Worm (Caenorhabditis elegans): ENCODE data around the gene pat-3.

The pat-3 gene

ce11 chrIII:3915705-3916104, 1.8 kb upstream of the pat-3 start:
- peak; percentile 18 for TF ChIP-seq sma-9 (GFP tag; optimal IDR thresholded peaks at IDR 0.05)
- no peak for TF ChIP-seq sma-9 (tag; optimal IDR thresholded peaks at IDR 0.05)
- no peak for TF ChIP-seq ceh-82 (tag; optimal IDR thresholded peaks at IDR 0.05)
- no peak for TF ChIP-seq nhr-12 (tag; optimal IDR thresholded peaks at IDR 0.05)
- peak; percentile 47 for TF ChIP-seq nhr-129 (tag; optimal IDR thresholded peaks at IDR 0.05)
- TF ChIP-seq lin-13 (GFP tag; optimal IDR thresholded peaks at IDR 0.05): no peak

ce11 chrIII:3914836-3915235, 887 bp upstream of the pat-3 start:
- TF ChIP-seq unc-62 (GFP tag; optimal IDR thresholded peaks at IDR 0.05): no peak
- TF ChIP-seq nhr-12 (tag; optimal IDR thresholded peaks at IDR 0.05): no peak
- TF ChIP-seq snpc-4 (tag; optimal IDR thresholded peaks at IDR 0.05): no peak
- no peak for TF ChIP-seq lin-13 (GFP tag; optimal IDR thresholded peaks at IDR 0.05)
- no peak for TF ChIP-seq alr-1 (tag; optimal IDR thresholded peaks at IDR 0.05)
- peak; percentile 19 for TF ChIP-seq sma-9 (GFP tag; optimal IDR thresholded peaks at IDR 0.05)
- no peak for TF ChIP-seq sma-9 (tag; optimal IDR thresholded peaks at IDR 0.05)
- TF ChIP-seq lin-39 (tag; optimal IDR thresholded peaks at IDR 0.05): no peak
- TF ChIP-seq nhr-237 (tag; optimal IDR thresholded peaks at IDR 0.05): no peak
- TF ChIP-seq lsy-2 (tag; optimal IDR thresholded peaks at IDR 0.05): peak in 1 of 2 experiments; percentile 4
- TF ChIP-seq lin-11 (tag; optimal IDR thresholded peaks at IDR 0.05): no peak
- TF ChIP-seq sem-4 (tag; optimal IDR thresholded peaks at IDR 0.05): no peak
- no peak for TF ChIP-seq R02D3.7 (tag; optimal IDR thresholded peaks at IDR 0.05)
- peak; percentile 33 for TF ChIP-seq C34F6.9 (tag; optimal IDR thresholded peaks at IDR 0.05)
- no peak for TF ChIP-seq ztf-11 (tag; optimal IDR thresholded peaks at IDR 0.05)
- TF ChIP-seq gmeb-1 (tag; optimal IDR thresholded peaks at IDR 0.05): no peak
- TF ChIP-seq nhr-11 (tag; optimal IDR thresholded peaks at IDR 0.05): no peak
- TF ChIP-seq dmd-4 (tag; optimal IDR thresholded peaks at IDR 0.05): no peak
- TF ChIP-seq ztf-1 (GFP tag; conservative IDR thresholded peaks at IDR 0.05): no peak
- no peak for TF ChIP-seq fos-1 (tag; optimal IDR thresholded peaks at IDR 0.05)
- peak; percentile 29 for TF ChIP-seq F13H6.1 (tag; optimal IDR thresholded peaks at IDR 0.05)
- TF ChIP-seq nhr-23 (tag; optimal IDR thresholded peaks at IDR 0.05): no peak
- peak; percentile 5 for TF ChIP-seq unc-55 (GFP tag; optimal IDR thresholded peaks at IDR 0.05)
- TF ChIP-seq nhr-129 (tag; optimal IDR thresholded peaks at IDR 0.05): peak; percentile 63
- TF ChIP-seq sma-3 (GFP tag; optimal IDR thresholded peaks at IDR 0.05): no peak
- TF ChIP-seq Y55F3AM.14 (GFP tag; optimal IDR thresholded peaks at IDR 0.05): no peak
- no peak for TF ChIP-seq nhr-21 (tag; optimal IDR thresholded peaks at IDR 0.05)
- TF ChIP-seq unc-39 (tag; optimal IDR thresholded peaks at IDR 0.05): no peak
- TF ChIP-seq elt-1 (tag; optimal IDR thresholded peaks at IDR 0.05): no peak
- TF ChIP-seq peb-1 (tag; optimal IDR thresholded peaks at IDR 0.05): no peak
- no peak for TF ChIP-seq ZK546.5 (tag; optimal IDR thresholded peaks at IDR 0.05)

- TF ChIP-seq mdl-1 (tag; optimal IDR thresholded peaks at IDR 0.05): no peak
- no peak for TF ChIP-seq sma-3 (GFP tag; optimal IDR thresholded peaks at IDR 0.05)
- TF ChIP-seq lsy-2 (tag; optimal IDR thresholded peaks at IDR 0.05): peak in 1 of 2 experiments; percentile 44
- peak; percentile 66 for TF ChIP-seq C34F6.9 (tag; optimal IDR thresholded peaks at IDR 0.05)
- peak; percentile 44 for TF ChIP-seq nhr-129 (tag; optimal IDR thresholded peaks at IDR 0.05)
- TF ChIP-seq sma-9 (GFP tag; optimal IDR thresholded peaks at IDR 0.05): peak; percentile 5
- TF ChIP-seq sma-9 (tag; optimal IDR thresholded peaks at IDR 0.05): no peak
- TF ChIP-seq unc-55 (GFP tag; optimal IDR thresholded peaks at IDR 0.05): peak; percentile 48
- TF ChIP-seq ztf-4 (tag; optimal IDR thresholded peaks at IDR 0.05): peak; percentile 18
- TF ChIP-seq egl-27 (tag; optimal IDR thresholded peaks at IDR 0.05): no peak
Measured at ce11 chrIII:3908205-3908604, 5.7 kb downstream of the pat-3 start.

- no peak for TF ChIP-seq ztf-4 (tag; optimal IDR thresholded peaks at IDR 0.05)
- no peak for TF ChIP-seq ztf-11 (tag; optimal IDR thresholded peaks at IDR 0.05)
- no peak for TF ChIP-seq mbf-1 (tag; optimal IDR thresholded peaks at IDR 0.05)
- TF ChIP-seq alr-1 (tag; optimal IDR thresholded peaks at IDR 0.05): no peak
- TF ChIP-seq R02D3.7 (tag; optimal IDR thresholded peaks at IDR 0.05): no peak
- TF ChIP-seq ama-1 (optimal IDR thresholded peaks at IDR 0.05): no peak
- TF ChIP-seq sem-4 (tag; optimal IDR thresholded peaks at IDR 0.05): no peak
- TF ChIP-seq unc-55 (GFP tag; optimal IDR thresholded peaks at IDR 0.05): no peak
- no peak for TF ChIP-seq nhr-6 (tag; optimal IDR thresholded peaks at IDR 0.05)
- TF ChIP-seq mdl-1 (tag; optimal IDR thresholded peaks at IDR 0.05): no peak
- TF ChIP-seq crh-2 (tag; optimal IDR thresholded peaks at IDR 0.05): no peak
- TF ChIP-seq zag-1 (tag; optimal IDR thresholded peaks at IDR 0.05): no peak
- no peak for TF ChIP-seq F13H6.1 (tag; optimal IDR thresholded peaks at IDR 0.05)
- no peak for TF ChIP-seq dmd-4 (tag; optimal IDR thresholded peaks at IDR 0.05)
- TF ChIP-seq sma-3 (GFP tag; optimal IDR thresholded peaks at IDR 0.05): no peak
- no peak for TF ChIP-seq mab-5 (tag; optimal IDR thresholded peaks at IDR 0.05)
- TF ChIP-seq blmp-1 (tag; optimal IDR thresholded peaks at IDR 0.05; ENCODE audit: insufficient read depth): no peak
- no peak for TF ChIP-seq nhr-25 (tag; optimal IDR thresholded peaks at IDR 0.05)
Measured at ce11 chrIII:3907587-3907986, 6.4 kb downstream of the pat-3 start, which contains the start of gene mmcm-1. TSS of gene mmcm-1 (minus strand) at chrIII:3907687.

Data from whole organism, L2 larva.